Worm (Caenorhabditis elegans): ENCODE results near the gene F14H3.15.

- no peak for TF ChIP-seq egl-27 (tag; optimal IDR thresholded peaks at IDR 0.05)
- no peak for TF ChIP-seq ama-1 (optimal IDR thresholded peaks at IDR 0.05)
- no peak for TF ChIP-seq nhr-76 (tag; optimal IDR thresholded peaks at IDR 0.05)
- no peak for TF ChIP-seq unc-62 (GFP tag; optimal IDR thresholded peaks at IDR 0.05 in 1 of 2)
- no peak for TF ChIP-seq unc-62 (tag; optimal IDR thresholded peaks at IDR 0.05)
These were observed 20.6 kb upstream of the F14H3.15 start for ce11 chrV:16080678-16081077.
